Worm (Caenorhabditis elegans): ENCODE measurements around the gene W09D6.5.

Gene W09D6.5

ce11 chrIII:11119176-11119853 is 31.0 kb downstream of the W09D6.5 start, which contains the start of the genes sup-35 and Y48A6C.4 (continued):
- TF ChIP-seq repo-1 (tag; optimal IDR thresholded peaks at IDR 0.05) (no peak), madf-10 (tag; optimal IDR thresholded peaks at IDR 0.05) (peak; percentile 65), sea-2 (GFP tag; IDR thresholded peaks at IDR 0.05) (no peak), ceh-58 (GFP tag; IDR thresholded peaks at IDR 0.05) (no peak), nhr-120 (GFP tag; IDR thresholded peaks at IDR 0.05) (no peak), efl-1 (GFP tag; optimal IDR thresholded peaks at IDR 0.05) (peak; percentile 94), tlf-1 (GFP tag; optimal IDR thresholded peaks at IDR 0.05) (peak; percentile 60), snpc-1.3 (tag; optimal IDR thresholded peaks at IDR 0.05; ENCODE audit: insufficient read depth) (peak; percentile 8), athp-1 (tag; optimal IDR thresholded peaks at IDR 0.05) (peak; percentile 47), snpc-1.1 (tag; optimal IDR thresholded peaks at IDR 0.05; ENCODE audit: insufficient read depth) (peak; percentile 84), nhr-90 (tag; optimal IDR thresholded peaks at IDR 0.05) (no peak), ceh-79 (tag; optimal IDR thresholded peaks at IDR 0.05) (no peak), ztf-28 (GFP tag; IDR thresholded peaks at IDR 0.05) (0 out of 2 replicates have a peak, but pooled peaks have one; percentile 23), K11D2.4 (GFP tag; IDR thresholded peaks at IDR 0.05) (no peak), ZK185.1 (tag; optimal IDR thresholded peaks at IDR 0.05; ENCODE audit: poor library complexity, severe bottlenecking) (peak; percentile 46), lag-1 (GFP tag; IDR thresholded peaks at IDR 0.05) (no peak), egl-18 (GFP tag; IDR thresholded peaks at IDR 0.05) (no peak), nhr-80 (tag; optimal IDR thresholded peaks at IDR 0.05) (peak; percentile 2), unc-62 (GFP tag; optimal IDR thresholded peaks at IDR 0.05) (no peak), ceh-100 (GFP tag; IDR thresholded peaks at IDR 0.05) (peak; percentile 97), Y53F4B.3 (GFP tag; IDR thresholded peaks at IDR 0.05) (no peak), dpl-1 (GFP tag; optimal IDR thresholded peaks at IDR 0.05) (peak; percentile 84), lsl-1 (GFP tag; optimal IDR thresholded peaks at IDR 0.05) (peak; percentile 64), egl-44 (GFP tag; IDR thresholded peaks at IDR 0.05) (no peak), mcd-1 (GFP tag; IDR thresholded peaks at IDR 0.05) (peak; percentile 92), chd-7 (tag; optimal IDR thresholded peaks at IDR 0.05) (no peak), F23B12.7 (tag; optimal IDR thresholded peaks at IDR 0.05; ENCODE audit: insufficient read depth) (peak; percentile 6), F55B11.4 (tag; optimal IDR thresholded peaks at IDR 0.05; ENCODE audit: borderline replicate concordance, insufficient read depth) (no peak), Y67H2A.10 (GFP tag; conservative IDR thresholded peaks at IDR 0.05) (no peak), lin-40 (tag; optimal IDR thresholded peaks at IDR 0.05) (peak; percentile 77), T26A5.8 (tag; optimal IDR thresholded peaks at IDR 0.05) (no peak), hlh-26 (GFP tag; conservative IDR thresholded peaks at IDR 0.05) (no peak), F37B4.10 (GFP tag; IDR thresholded peaks at IDR 0.05) (no peak), mes-4 (tag; optimal IDR thresholded peaks at IDR 0.05) (no peak), cebp-2 (GFP tag; IDR thresholded peaks at IDR 0.05) (no peak), akir-1 (GFP tag; optimal IDR thresholded peaks at IDR 0.05) (no peak), lir-1 (GFP tag; conservative IDR thresholded peaks at IDR 0.05) (no peak), ekl-4 (GFP tag; IDR thresholded peaks at IDR 0.05) (no peak), ceh-27 (GFP tag; optimal IDR thresholded peaks at IDR 0.05) (peak; percentile 65), nhr-179 (tag; optimal IDR thresholded peaks at IDR 0.05) (no peak), F10E7.11 (tag; optimal IDR thresholded peaks at IDR 0.05) (no peak), F57C9.4 (tag; optimal IDR thresholded peaks at IDR 0.05) (no peak), F33H1.4 (GFP tag; IDR thresholded peaks at IDR 0.05) (peak; percentile 45; the same call in 1 of the 2 replicates), F22D6.2 (tag; optimal IDR thresholded peaks at IDR 0.05) (no peak), unc-130 (GFP tag; optimal IDR thresholded peaks at IDR 0.05) (peak; percentile 80), somi-1 (GFP tag; optimal IDR thresholded peaks at IDR 0.05) (no peak), rcor-1 (GFP tag; IDR thresholded peaks at IDR 0.05) (peak; percentile 53; the same call in 1 of the 2 replicates), B0336.3 (GFP tag; IDR thresholded peaks at IDR 0.05) (0 out of 2 replicates have a peak, but pooled peaks have one; percentile 15)
